Fruit fly (Drosophila melanogaster) whole organism, embryonic: Measurements from ENCODE around the gene Synd.

Source experiments
- CG14710 ChIP-seq: fragments of 200-800 bp; sonication (Bioruptor generic); optimal IDR thresholded peaks from 3 replicates; lab custom pipeline; 2019; ENCODE audit warnings: missing biosample characterization, mild to moderate bottlenecking, missing genetic modification characterization, moderate library complexity
- CG16813 ChIP-seq: fragments of 200-800 bp; sonication (Bioruptor generic); IDR thresholded peaks from 3 replicates; pipeline ENCODE4 v1.3.6; 2022; ENCODE audit warnings: missing biosample characterization, missing genetic modification characterization; ENCODE audit not compliant: partially characterized antibody
- CG31441 ChIP-seq: fragments of 200-800 bp; sonication (Bioruptor generic); IDR thresholded peaks from 2 replicates; pipeline ENCODE4 v1.3.6; 2022; ENCODE audit warnings: missing biosample characterization, missing genetic modification characterization
- Dfd ChIP-seq, 2 experiments: fragments of >200 bp; optimal IDR thresholded peaks; 2 replicates each; lab custom pipeline; 2017; ENCODE audit warnings: missing biosample characterization in 2 of 2, missing genetic modification characterization in 2 of 2
- Rfx ChIP-seq: fragments of 200-800 bp; sonication (Bioruptor generic); IDR thresholded peaks from 2 replicates; pipeline ENCODE4 v1.3.6; 2022; ENCODE audit warnings: missing biosample characterization, missing genetic modification characterization
- Six4 ChIP-seq: fragments of 200-800 bp; sonication (Bioruptor generic); optimal IDR thresholded peaks from 2 replicates; lab custom pipeline; 2016; ENCODE audit warnings: missing biosample characterization, missing genetic modification characterization
- en ChIP-seq: fragments of 200-800 bp; sonication (Bioruptor generic); optimal IDR thresholded peaks from 2 replicates; lab custom pipeline; 2016; ENCODE audit warnings: missing biosample characterization, missing genetic modification characterization
- hth ChIP-seq: fragments of >200 bp; optimal IDR thresholded peaks from 2 replicates; lab custom pipeline; 2017; ENCODE audit warnings: inconsistent platforms
- maf-S ChIP-seq: fragments of 200-800 bp; sonication (Bioruptor generic); optimal IDR thresholded peaks from 2 replicates; lab custom pipeline; 2016; ENCODE audit warnings: missing biosample characterization, missing genetic modification characterization
- org-1 ChIP-seq: fragments of 200-800 bp; sonication (Bioruptor generic); optimal IDR thresholded peaks from 2 replicates; lab custom pipeline; 2017; ENCODE audit warnings: missing biosample characterization, missing genetic modification characterization

DNA sequence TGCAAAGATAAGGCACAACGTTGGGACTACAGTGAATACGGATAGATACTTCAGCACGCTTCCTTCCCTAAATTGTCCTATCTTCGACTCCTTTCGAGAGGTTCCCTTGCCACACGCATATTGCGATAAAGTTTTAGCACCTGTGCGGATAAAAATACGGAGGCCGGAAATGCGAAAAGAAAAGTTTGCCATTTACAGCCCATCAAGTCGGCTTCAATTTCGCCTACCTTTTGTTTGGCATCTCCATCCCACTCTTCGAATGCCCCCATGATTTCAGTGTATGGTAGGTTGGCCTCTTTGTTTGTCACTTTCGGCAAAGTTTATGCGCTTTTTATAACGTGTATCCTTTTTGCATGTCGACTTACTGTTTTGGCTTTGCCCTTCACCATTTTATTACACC lies 44.1 kb downstream of the Synd start:
- TF ChIP-seq hth (lab: Kevin White, UChicago) (no peak), Dfd (GFP tag; optimal IDR thresholded peaks at IDR 0.05; lab: Kevin White, UChicago) (no peak), en (GFP tag; lab: Kevin White, UChicago) (no peak), org-1 (no peak), Six4 (no peak), CG14710 (no peak), Rfx (GFP tag; lab: Robert Waterston, UW) (no peak), CG16813 (GFP tag; lab: Robert Waterston, UW) (no peak), maf-S (GFP tag; lab: Kevin White, UChicago) (no peak), CG31441 (GFP tag; lab: Robert Waterston, UW) (no peak)
